Fruit fly (Drosophila melanogaster) whole organism, embryonic: Measurements from ENCODE around the gene CG7367.
A peak's percentile ranks its signal among the peaks of the same experiment; 100 is the strongest.

ENCODE experiments used
- CG11085 ChIP-seq: fragments of 200-800 bp; sonication (Bioruptor generic); IDR thresholded peaks from 2 replicates; pipeline ENCODE4 v1.3.6; 2022; ENCODE audit warnings: missing biosample characterization, missing genetic modification characterization
- CG13123 ChIP-seq: fragments of 200-800 bp; sonication (Bioruptor generic); optimal IDR thresholded peaks from 2 replicates; lab custom pipeline; 2016; ENCODE audit warnings: missing biosample characterization, missing genetic modification characterization
- CG14965 ChIP-seq: fragments of 200-800 bp; sonication (Bioruptor generic); optimal IDR thresholded peaks from 2 replicates; lab custom pipeline; 2016; ENCODE audit warnings: missing biosample characterization, missing genetic modification characterization, borderline replicate concordance
- CG15073 ChIP-seq: fragments of 200-800 bp; sonication (Bioruptor generic); optimal IDR thresholded peaks from 2 replicates; lab custom pipeline; 2016; ENCODE audit warnings: missing biosample characterization, missing genetic modification characterization
- CG30431 ChIP-seq: fragments of 200-800 bp; sonication (Bioruptor generic); optimal IDR thresholded peaks from 2 replicates; lab custom pipeline; 2017; ENCODE audit warnings: missing biosample characterization, missing genetic modification characterization
- CG31388 ChIP-seq: fragments of 200-800 bp; sonication (Bioruptor generic); optimal IDR thresholded peaks from 2 replicates; lab custom pipeline; 2016; ENCODE audit warnings: missing biosample characterization, missing genetic modification characterization
- CG34224 ChIP-seq: fragments of 200-800 bp; sonication (Bioruptor generic); IDR thresholded peaks from 3 replicates; pipeline ENCODE4 v1.3.6; 2022; ENCODE audit warnings: missing biosample characterization, missing genetic modification characterization; ENCODE audit not compliant: partially characterized antibody
- CG3838 ChIP-seq: fragments of 200-800 bp; sonication (Bioruptor generic); optimal IDR thresholded peaks from 3 replicates; lab custom pipeline; 2016; ENCODE audit warnings: missing biosample characterization, missing genetic modification characterization
- CG4424 ChIP-seq: fragments of 200-800 bp; sonication (Bioruptor generic); optimal IDR thresholded peaks from 3 replicates; lab custom pipeline; 2016; ENCODE audit warnings: missing biosample characterization, missing genetic modification characterization
- CG7372 ChIP-seq: fragments of 200-800 bp; sonication (Bioruptor generic); IDR thresholded peaks from 2 replicates; pipeline ENCODE4 v1.3.6; 2022; ENCODE audit warnings: missing biosample characterization, missing genetic modification characterization
- CG8388 ChIP-seq: fragments of 200-800 bp; sonication (Bioruptor generic); optimal IDR thresholded peaks from 2 replicates; lab custom pipeline; 2019; ENCODE audit warnings: missing biosample characterization, mild to moderate bottlenecking, missing genetic modification characterization, moderate library complexity
- CG8765 ChIP-seq: fragments of 200-800 bp; sonication (Bioruptor generic); IDR thresholded peaks from 2 replicates; pipeline ENCODE4 v1.3.6; 2022; ENCODE audit warnings: missing biosample characterization, missing genetic modification characterization
- CG9437 ChIP-seq: fragments of 200-800 bp; sonication (Bioruptor generic); optimal IDR thresholded peaks from 2 replicates; lab custom pipeline; 2018; ENCODE audit warnings: missing biosample characterization, mild to moderate bottlenecking, missing genetic modification characterization
- CG9727 ChIP-seq: fragments of 200-800 bp; sonication (Bioruptor generic); optimal IDR thresholded peaks from 3 replicates; lab custom pipeline; 2017; ENCODE audit warnings: missing biosample characterization, mild to moderate bottlenecking, missing genetic modification characterization
- CG9876 ChIP-seq: fragments of 200-800 bp; sonication (Bioruptor generic); optimal IDR thresholded peaks from 2 replicates; lab custom pipeline; 2016; ENCODE audit warnings: missing biosample characterization, missing genetic modification characterization
- CTCF ChIP-seq: fragments of 200-800 bp; sonication (Bioruptor generic); optimal IDR thresholded peaks from 2 replicates; lab custom pipeline; 2017; ENCODE audit warnings: missing biosample characterization, mild to moderate bottlenecking, missing genetic modification characterization, moderate library complexity
- Drgx ChIP-seq: fragments of 200-800 bp; sonication (Bioruptor generic); IDR thresholded peaks from 2 replicates; pipeline ENCODE4 v1.3.6; 2022; ENCODE audit warnings: missing biosample characterization, missing genetic modification characterization
- Fer1 ChIP-seq: fragments of 200-800 bp; sonication (Bioruptor generic); optimal IDR thresholded peaks from 2 replicates; lab custom pipeline; 2017; ENCODE audit warnings: missing biosample characterization, mild to moderate bottlenecking, missing genetic modification characterization
- H15 ChIP-seq: fragments of 200-800 bp; sonication (Bioruptor generic); IDR thresholded peaks from 3 replicates; pipeline ENCODE4 v1.3.6; 2022; ENCODE audit warnings: missing biosample characterization, missing genetic modification characterization
- HLH3B ChIP-seq: fragments of 200-800 bp; sonication (Bioruptor generic); IDR thresholded peaks from 2 replicates; pipeline ENCODE4 v1.3.6; 2022; ENCODE audit warnings: missing biosample characterization, missing genetic modification characterization
- Lim3 ChIP-seq: fragments of 200-800 bp; sonication (Bioruptor generic); IDR thresholded peaks from 2 replicates; pipeline ENCODE4 v1.3.6; 2022; ENCODE audit warnings: missing biosample characterization, missing genetic modification characterization
- Max ChIP-seq: fragments of 200-800 bp; sonication (Bioruptor generic); optimal IDR thresholded peaks from 2 replicates; lab custom pipeline; 2016; ENCODE audit warnings: missing biosample characterization, mild to moderate bottlenecking, missing genetic modification characterization
- Opbp ChIP-seq: fragments of 200-800 bp; sonication (Bioruptor generic); IDR thresholded peaks from 3 replicates; pipeline ENCODE4 v1.3.6; 2022; ENCODE audit warnings: missing biosample characterization, missing genetic modification characterization; ENCODE audit not compliant: partially characterized antibody
- Scr ChIP-seq: fragments of 200-800 bp; sonication (Bioruptor generic); IDR thresholded peaks from 2 replicates; pipeline ENCODE4 v1.3.6; 2022; ENCODE audit warnings: missing biosample characterization, missing genetic modification characterization; ENCODE audit not compliant: partially characterized antibody
- Side ChIP-seq: fragments of 200-800 bp; sonication (Bioruptor generic); optimal IDR thresholded peaks from 2 replicates; lab custom pipeline; 2016; ENCODE audit warnings: missing biosample characterization, missing genetic modification characterization
- Six4 ChIP-seq: fragments of 200-800 bp; sonication (Bioruptor generic); optimal IDR thresholded peaks from 2 replicates; lab custom pipeline; 2016; ENCODE audit warnings: missing biosample characterization, missing genetic modification characterization
- Sox102F ChIP-seq: fragments of 200-800 bp; sonication (Bioruptor generic); optimal IDR thresholded peaks from 2 replicates; lab custom pipeline; 2018; ENCODE audit warnings: missing biosample characterization, mild to moderate bottlenecking, missing genetic modification characterization, moderate library complexity
- Sry-β ChIP-seq: fragments of 200-800 bp; sonication (Bioruptor generic); optimal IDR thresholded peaks from 2 replicates; lab custom pipeline; 2018; ENCODE audit warnings: missing biosample characterization, mild to moderate bottlenecking, missing genetic modification characterization, moderate library complexity
- az2 ChIP-seq: fragments of 200-800 bp; sonication (Bioruptor generic); optimal IDR thresholded peaks from 3 replicates; lab custom pipeline; 2016; ENCODE audit warnings: missing biosample characterization, missing genetic modification characterization
- bowl ChIP-seq: fragments of 200-800 bp; sonication (Bioruptor generic); IDR thresholded peaks from 2 replicates; pipeline ENCODE4 v1.3.6; 2022; ENCODE audit warnings: missing biosample characterization, missing genetic modification characterization
- cad ChIP-seq: fragments of >200 bp; optimal IDR thresholded peaks from 2 replicates; lab custom pipeline; 2017; ENCODE audit warnings: missing biosample characterization, missing genetic modification characterization
- cato ChIP-seq: fragments of 200-800 bp; sonication (Bioruptor generic); optimal IDR thresholded peaks from 2 replicates; lab custom pipeline; 2016; ENCODE audit warnings: missing biosample characterization, missing genetic modification characterization, borderline replicate concordance
- ci ChIP-seq: fragments of 200-800 bp; sonication (Bioruptor generic); IDR thresholded peaks from 3 replicates; pipeline ENCODE4 v1.3.6; 2022; ENCODE audit warnings: missing biosample characterization, missing genetic modification characterization
- da ChIP-seq: fragments of 200-800 bp; sonication (Bioruptor generic); optimal IDR thresholded peaks from 2 replicates; lab custom pipeline; 2016; ENCODE audit warnings: missing biosample characterization, missing genetic modification characterization
- dati ChIP-seq: fragments of 200-800 bp; sonication (Bioruptor generic); IDR thresholded peaks from 2 replicates; pipeline ENCODE4 v1.3.6; 2022; ENCODE audit warnings: missing biosample characterization, missing genetic modification characterization
- exex ChIP-seq: fragments of 200-800 bp; sonication (Bioruptor generic); optimal IDR thresholded peaks from 4 replicates; lab custom pipeline; 2018; ENCODE audit warnings: missing biosample characterization, mild to moderate bottlenecking, missing genetic modification characterization, moderate library complexity
- fd3F ChIP-seq: fragments of 200-800 bp; sonication (Bioruptor generic); optimal IDR thresholded peaks from 2 replicates; lab custom pipeline; 2018; ENCODE audit warnings: missing biosample characterization, mild to moderate bottlenecking, missing genetic modification characterization, moderate library complexity
- ind ChIP-seq: fragments of 200-800 bp; sonication (Bioruptor generic); optimal IDR thresholded peaks from 3 replicates; lab custom pipeline; 2016; ENCODE audit warnings: missing biosample characterization, missing genetic modification characterization
- lbe ChIP-seq: fragments of 200-800 bp; sonication (Bioruptor generic); optimal IDR thresholded peaks from 2 replicates; lab custom pipeline; 2016; ENCODE audit warnings: missing biosample characterization, mild to moderate bottlenecking, missing genetic modification characterization
- lmd ChIP-seq: fragments of 200-800 bp; sonication (Bioruptor generic); IDR thresholded peaks from 2 replicates; pipeline ENCODE4 v1.3.6; 2022; ENCODE audit warnings: missing biosample characterization, missing genetic modification characterization
- mam ChIP-seq: fragments of 200-800 bp; sonication (Bioruptor generic); optimal IDR thresholded peaks from 3 replicates; lab custom pipeline; 2016; ENCODE audit warnings: missing biosample characterization, missing genetic modification characterization
- nerfin-2 ChIP-seq: fragments of 200-800 bp; sonication (Bioruptor generic); IDR thresholded peaks from 2 replicates; pipeline ENCODE4 v1.3.6; 2022; ENCODE audit warnings: missing biosample characterization, missing genetic modification characterization; ENCODE audit not compliant: partially characterized antibody
- nmo ChIP-seq: fragments of 200-800 bp; sonication (Bioruptor generic); optimal IDR thresholded peaks from 2 replicates; lab custom pipeline; 2018; ENCODE audit warnings: missing biosample characterization, mild to moderate bottlenecking, missing genetic modification characterization, moderate library complexity
- psq ChIP-seq: fragments of 200-800 bp; sonication (Bioruptor generic); optimal IDR thresholded peaks from 2 replicates; lab custom pipeline; 2017; ENCODE audit warnings: missing biosample characterization, missing genetic modification characterization
- row ChIP-seq: fragments of 200-800 bp; sonication (Bioruptor generic); IDR thresholded peaks from 3 replicates; pipeline ENCODE4 v1.3.6; 2022; ENCODE audit warnings: missing biosample characterization, missing genetic modification characterization
- sc ChIP-seq, 3 experiments: fragments of >200 bp in 2 of 3; fragments of 200-800 bp in 1 of 3; sonication (Bioruptor generic) in 1 of 3; optimal IDR thresholded peaks; 2 replicates in 2 of 3; 3 replicates in 1 of 3; lab custom pipeline; 2017; ENCODE audit warnings: mild to moderate bottlenecking in 1 of 3, missing biosample characterization in 1 of 3, missing genetic modification characterization in 1 of 3, missing genetic modification reagents in 1 of 3
- seq ChIP-seq: fragments of 200-800 bp; sonication (Bioruptor generic); IDR thresholded peaks from 2 replicates; pipeline ENCODE4 v1.3.6; 2022; ENCODE audit warnings: missing biosample characterization, missing genetic modification characterization
- vfl ChIP-seq: fragments of 200-800 bp; sonication (Bioruptor generic); optimal IDR thresholded peaks from 2 replicates; lab custom pipeline; 2016; ENCODE audit warnings: missing biosample characterization, missing genetic modification characterization
- wor ChIP-seq: fragments of 200-800 bp; sonication (Bioruptor generic); IDR thresholded peaks from 2 replicates; pipeline ENCODE4 v1.3.6; 2022; ENCODE audit warnings: missing biosample characterization, missing genetic modification characterization
- yki ChIP-seq: fragments of >200 bp; optimal IDR thresholded peaks from 3 replicates; lab custom pipeline; 2018
- zen2 ChIP-seq: fragments of 200-800 bp; sonication (Bioruptor generic); IDR thresholded peaks from 3 replicates; pipeline ENCODE4 v1.3.6; 2022; ENCODE audit warnings: missing biosample characterization, missing genetic modification characterization; ENCODE audit not compliant: partially characterized antibody

The CG7367 gene

DNA sequence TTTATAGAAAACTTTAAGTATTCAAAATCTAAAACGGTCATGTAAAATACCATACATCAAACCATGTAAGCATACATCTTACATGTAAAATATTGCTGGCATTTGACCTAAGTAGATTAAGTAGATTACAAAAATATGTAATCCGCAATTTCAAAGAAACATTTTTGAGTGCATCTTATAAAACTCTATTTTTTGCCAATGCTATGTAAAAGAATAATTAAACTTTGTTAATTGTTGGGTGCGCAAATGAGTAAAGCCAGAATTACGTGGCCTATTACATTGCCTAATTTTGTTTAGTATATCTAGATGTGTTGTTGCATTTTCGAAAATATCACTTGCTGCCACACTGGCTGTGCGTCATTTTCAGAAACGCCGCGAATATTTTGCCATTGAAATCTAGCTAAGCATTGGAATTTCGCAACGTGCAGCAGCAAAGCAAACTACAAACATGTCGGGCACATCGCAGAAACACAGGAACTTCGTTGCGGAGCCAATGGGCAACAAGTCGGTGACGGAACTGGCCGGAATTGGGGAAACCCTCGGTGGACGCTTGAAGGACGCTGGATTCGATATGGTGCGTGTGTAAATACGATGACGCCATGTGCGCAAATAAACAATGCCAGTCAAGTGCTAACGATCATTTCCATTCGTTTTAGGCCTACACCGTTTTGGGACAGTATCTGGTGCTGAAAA, 10.3 kb downstream of the CG7367 start, which contains the start of gene baf (continued):
- TF ChIP-seq CG9876 (GFP tag; lab: Kevin White, UChicago), result no peak
- no peak for TF ChIP-seq mam (GFP tag; lab: Kevin White, UChicago)
- no peak for TF ChIP-seq ci (GFP tag; lab: Robert Waterston, UW)
- TF ChIP-seq Scr (GFP tag; lab: Robert Waterston, UW), result 0 out of 2 replicates have a peak, but pooled peaks have one; percentile 11
- TF ChIP-seq yki (lab: Kevin White, UChicago), result no peak
- peak; percentile 68 for TF ChIP-seq CTCF (GFP tag; lab: Kevin White, UChicago)
- TF ChIP-seq dati (GFP tag; lab: Robert Waterston, UW), result no peak
- peak; percentile 22; the same call in 2 of the 3 replicates for TF ChIP-seq CG34224 (GFP tag; lab: Robert Waterston, UW)
- no peak for TF ChIP-seq CG11085 (GFP tag; lab: Robert Waterston, UW)
- TF ChIP-seq CG9727, result no peak
- no peak for TF ChIP-seq CG3838 (GFP tag; lab: Kevin White, UChicago)
- no peak for TF ChIP-seq Sox102F (GFP tag; lab: Kevin White, UChicago)
- TF ChIP-seq exex (tag; lab: Kevin White, UChicago), result no peak
- TF ChIP-seq CG8765, result no peak
- TF ChIP-seq Lim3 (GFP tag; lab: Robert Waterston, UW), result no peak
- no peak for TF ChIP-seq bowl (GFP tag; lab: Robert Waterston, UW)
- TF ChIP-seq CG9437, result no peak
- no peak for TF ChIP-seq az2 (GFP tag; lab: Kevin White, UChicago)
- no peak for TF ChIP-seq Sry-β
- TF ChIP-seq Max (GFP tag; lab: Kevin White, UChicago), result no peak
- TF ChIP-seq Side (GFP tag; lab: Kevin White, UChicago), result no peak
- TF ChIP-seq psq (GFP tag; lab: Kevin White, UChicago), result no peak
- no peak for TF ChIP-seq CG13123 (GFP tag; lab: Kevin White, UChicago)
- no peak for TF ChIP-seq seq (GFP tag; lab: Robert Waterston, UW)
- TF ChIP-seq wor (GFP tag; lab: Robert Waterston, UW), result no peak
- no peak for TF ChIP-seq H15 (GFP tag; lab: Robert Waterston, UW)
- TF ChIP-seq cad (GFP tag; lab: Kevin White, UChicago), result no peak
- TF ChIP-seq Drgx (GFP tag; lab: Robert Waterston, UW), result no peak
- no peak for TF ChIP-seq Fer1 (GFP tag; lab: Kevin White, UChicago)
- TF ChIP-seq CG4424 (GFP tag; lab: Kevin White, UChicago), result no peak
- no peak for TF ChIP-seq CG31388 (GFP tag; lab: Kevin White, UChicago)
- TF ChIP-seq CG7372 (GFP tag; lab: Robert Waterston, UW), result no peak
- no peak for TF ChIP-seq zen2 (GFP tag; lab: Robert Waterston, UW)
- no peak for TF ChIP-seq CG14965 (GFP tag; lab: Kevin White, UChicago)
- TF ChIP-seq CG8388 (GFP tag; lab: Kevin White, UChicago), result no peak
- no peak for TF ChIP-seq Opbp (GFP tag; lab: Robert Waterston, UW)
- TF ChIP-seq CG15073 (GFP tag; lab: Kevin White, UChicago), result no peak
- no peak for TF ChIP-seq CG30431
- TF ChIP-seq lmd, result no peak
- TF ChIP-seq sc (optimal IDR thresholded peaks at IDR 0.05; lab: Kevin White, UChicago), result no peak
- no peak for TF ChIP-seq sc (GFP tag; optimal IDR thresholded peaks at IDR 0.05; lab: Kevin White, UChicago)
- no peak for TF ChIP-seq HLH3B (GFP tag; lab: Robert Waterston, UW)
- TF ChIP-seq nmo (GFP tag; lab: Kevin White, UChicago), result peak; percentile 7
- TF ChIP-seq da, result no peak
- no peak for TF ChIP-seq vfl (GFP tag; lab: Kevin White, UChicago)
- TF ChIP-seq lbe, result no peak
- no peak for TF ChIP-seq Six4
- TF ChIP-seq ind (GFP tag; lab: Kevin White, UChicago), result no peak
- TF ChIP-seq fd3F, result no peak
- no peak for TF ChIP-seq cato (GFP tag; lab: Kevin White, UChicago)
- peak; percentile 37; the same call in 1 of the 2 replicates for TF ChIP-seq nerfin-2 (GFP tag; lab: Robert Waterston, UW)
- 0 out of 3 replicates have a peak, but pooled peaks have one; percentile 14 for TF ChIP-seq row (GFP tag; lab: Robert Waterston, UW)
